Worm (Caenorhabditis elegans): Measurements from ENCODE around the gene str-18.
A peak's percentile ranks its signal among the peaks of the same experiment; 100 is the strongest.

The str-18 gene

ce11 chrV:15776651-15777050 lies 34.9 kb upstream of the str-18 start, which contains the start of gene nhr-283:
Gene nhr-283, minus strand, starts transcription at chrV:15776751.
- TF ChIP-seq lir-1 (GFP tag; conservative IDR thresholded peaks at IDR 0.05), result no peak

ce11 chrV:15773941-15774340 lies 32.2 kb upstream of the str-18 start:
- TF ChIP-seq ceh-100 (GFP tag; IDR thresholded peaks at IDR 0.05), result no peak
- no peak for TF ChIP-seq B0019.2 (GFP tag; conservative IDR thresholded peaks at IDR 0.05)
- no peak for TF ChIP-seq hmg-20 (GFP tag; IDR thresholded peaks at IDR 0.05)
- no peak for TF ChIP-seq nhr-120 (GFP tag; IDR thresholded peaks at IDR 0.05)
- no peak for TF ChIP-seq lin-35 (GFP tag; optimal IDR thresholded peaks at IDR 0.05)
- no peak for TF ChIP-seq hlh-12 (tag; optimal IDR thresholded peaks at IDR 0.05)
- no peak for TF ChIP-seq F55B11.4 (tag; optimal IDR thresholded peaks at IDR 0.05; ENCODE audit: borderline replicate concordance, insufficient read depth)
- TF ChIP-seq snpc-4 (GFP tag; optimal IDR thresholded peaks at IDR 0.05), result no peak
- TF ChIP-seq snpc-4 (tag; optimal IDR thresholded peaks at IDR 0.05), result no peak
- no peak for TF ChIP-seq nhr-27 (tag; optimal IDR thresholded peaks at IDR 0.05)
- no peak for TF ChIP-seq nfya-1 (tag; optimal IDR thresholded peaks at IDR 0.05; ENCODE audit: borderline replicate concordance, insufficient read depth)
- TF ChIP-seq rcor-1 (GFP tag; IDR thresholded peaks at IDR 0.05), result no peak

ce11 chrV:15773141-15773540 lies 31.4 kb upstream of the str-18 start, which contains the start of gene nhr-60:
Gene nhr-60, minus strand, starts transcription at chrV:15773241.
- TF ChIP-seq egrh-3 (GFP tag; IDR thresholded peaks at IDR 0.05), result no peak
- TF ChIP-seq F39B2.1 (GFP tag; IDR thresholded peaks at IDR 0.05), result no peak
- no peak for TF ChIP-seq egl-18 (GFP tag; IDR thresholded peaks at IDR 0.05)
- TF ChIP-seq zim-3 (tag; optimal IDR thresholded peaks at IDR 0.05), result no peak
- no peak for TF ChIP-seq mxl-1 (tag; optimal IDR thresholded peaks at IDR 0.05)
- TF ChIP-seq T26A5.8 (tag; optimal IDR thresholded peaks at IDR 0.05), result no peak
- TF ChIP-seq nfya-2 (GFP tag; IDR thresholded peaks at IDR 0.05), result no peak
- no peak for TF ChIP-seq ceh-91 (GFP tag; IDR thresholded peaks at IDR 0.05)
- TF ChIP-seq athp-1 (tag; optimal IDR thresholded peaks at IDR 0.05), result no peak
- no peak for TF ChIP-seq ceh-58 (GFP tag; IDR thresholded peaks at IDR 0.05)
- TF ChIP-seq K11D2.4 (GFP tag; IDR thresholded peaks at IDR 0.05), result no peak
- no peak for TF ChIP-seq ZK185.1 (tag; optimal IDR thresholded peaks at IDR 0.05; ENCODE audit: poor library complexity, severe bottlenecking)
- no peak for TF ChIP-seq attf-5 (GFP tag; optimal IDR thresholded peaks at IDR 0.05)
- no peak for TF ChIP-seq ztf-22 (GFP tag; optimal IDR thresholded peaks at IDR 0.05)
- no peak for TF ChIP-seq F57C9.4 (tag; optimal IDR thresholded peaks at IDR 0.05)
- no peak for TF ChIP-seq hlh-26 (GFP tag; conservative IDR thresholded peaks at IDR 0.05)
- no peak for TF ChIP-seq ztf-28 (GFP tag; IDR thresholded peaks at IDR 0.05)
- no peak for TF ChIP-seq Y53G8AR.9 (GFP tag; conservative IDR thresholded peaks at IDR 0.05)
- no peak for TF ChIP-seq dox-1 (GFP tag; IDR thresholded peaks at IDR 0.05)
- no peak for TF ChIP-seq attf-6 (GFP tag; IDR thresholded peaks at IDR 0.05)

DNA sequence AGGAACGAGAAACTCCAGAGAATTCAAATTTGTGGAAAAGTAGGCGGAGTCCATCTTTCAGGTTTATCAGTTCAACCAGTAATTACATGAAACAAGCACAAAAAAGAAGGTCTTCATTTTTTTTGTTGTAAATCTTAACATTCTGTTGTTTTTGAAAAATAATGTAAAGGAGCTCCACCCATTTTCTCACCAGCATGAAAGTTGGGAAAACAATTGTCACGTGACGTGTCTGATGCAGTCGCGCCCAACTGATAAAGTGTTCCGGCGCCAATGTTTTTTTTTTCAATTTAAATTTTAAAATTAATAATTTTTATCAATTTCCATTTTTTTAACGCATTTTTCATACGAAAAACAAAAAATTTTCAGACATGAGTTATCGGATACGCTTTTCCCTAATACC lies 27.3 kb upstream of the str-18 start, which contains the start of gene F57A10.4:
Gene F57A10.4, plus strand, starts transcription at position 367 of the 400 bp plus-strand sequence.
- TF ChIP-seq D2030.7 (GFP tag; IDR thresholded peaks at IDR 0.05) (peak; percentile 46; the same call in 1 of the 2 replicates), mcd-1 (GFP tag; IDR thresholded peaks at IDR 0.05) (peak; percentile 36; the same call in 1 of the 2 replicates), F23B12.7 (tag; optimal IDR thresholded peaks at IDR 0.05; ENCODE audit: insufficient read depth) (no peak), F57A8.1 (GFP tag; optimal IDR thresholded peaks at IDR 0.05) (no peak), ztf-18 (tag; optimal IDR thresholded peaks at IDR 0.05) (peak; percentile 35), aptf-2 (GFP tag; conservative IDR thresholded peaks at IDR 0.05) (no peak), hmg-1.2 (GFP tag; IDR thresholded peaks at IDR 0.05) (no peak), Y79H2A.3 (GFP tag; conservative IDR thresholded peaks at IDR 0.05) (no peak), ztf-3 (GFP tag; optimal IDR thresholded peaks at IDR 0.05) (no peak), madf-6 (GFP tag; IDR thresholded peaks at IDR 0.05) (peak; percentile 38; the same call in 1 of the 2 replicates), efl-1 (GFP tag; optimal IDR thresholded peaks at IDR 0.05) (peak; percentile 45), ceh-100 (GFP tag; IDR thresholded peaks at IDR 0.05) (peak; percentile 85), ceh-91 (GFP tag; IDR thresholded peaks at IDR 0.05) (peak; percentile 29; the same call in 1 of the 2 replicates)
